Worm (Caenorhabditis elegans) whole organism, young adult: ENCODE data around the gene fbxl-5.

Experiments used
- B0336.3 ChIP-seq: fragments of 200-800 bp; sonication (Bioruptor generic); IDR thresholded peaks from 2 replicates; pipeline ENCODE4 v1.3.6; 2022; ENCODE audit warnings: missing genetic modification characterization, missing compliant biosample characterization
- C06A6.2 ChIP-seq: fragments of 200-800 bp; sonication (Bioruptor generic); conservative IDR thresholded peaks from 2 replicates; pipeline ENCODE4 v1.3.6; 2022; ENCODE audit warnings: missing genetic modification characterization, missing compliant biosample characterization
- D2030.7 ChIP-seq: fragments of 200-800 bp; sonication (Bioruptor generic); IDR thresholded peaks from 2 replicates; pipeline ENCODE4 v1.3.6; 2022; ENCODE audit warnings: missing genetic modification reagents, missing genetic modification characterization, missing compliant biosample characterization
- F49E8.2 ChIP-seq: sonication (generic microtip); optimal IDR thresholded peaks from 3 replicates; lab custom pipeline; 2017; ENCODE audit warnings: missing genetic modification characterization, mild to moderate bottlenecking, missing compliant biosample characterization, antibody characterized with exemption, moderate library complexity; ENCODE audit not compliant: insufficient read depth
- F55B11.4 ChIP-seq: sonication (generic microtip); optimal IDR thresholded peaks from 2 replicates; lab custom pipeline; 2016; ENCODE audit warnings: missing compliant biosample characterization, missing genetic modification characterization, borderline replicate concordance; ENCODE audit not compliant: insufficient read depth
- F57A8.1 ChIP-seq: fragments of 200-800 bp; sonication (Bioruptor generic); optimal IDR thresholded peaks from 2 replicates; lab custom pipeline; 2018; ENCODE audit warnings: mild to moderate bottlenecking, missing genetic modification characterization, moderate library complexity, missing compliant biosample characterization
- K12H6.12 ChIP-seq: fragments of 200-800 bp; sonication (Bioruptor generic); optimal IDR thresholded peaks from 2 replicates; lab custom pipeline; 2018; ENCODE audit warnings: mild to moderate bottlenecking, missing genetic modification characterization, missing compliant biosample characterization
- T07F8.4 ChIP-seq: sonication (generic microtip); optimal IDR thresholded peaks from 2 replicates; lab custom pipeline; 2016; ENCODE audit warnings: mild to moderate bottlenecking, missing genetic modification characterization, moderate library complexity, missing compliant biosample characterization
- Y67H2A.10 ChIP-seq: fragments of 200-800 bp; sonication (Bioruptor generic); conservative IDR thresholded peaks from 2 replicates; pipeline ENCODE4 v1.3.6; 2022; ENCODE audit warnings: missing genetic modification reagents, missing genetic modification characterization, missing compliant biosample characterization
- akir-1 ChIP-seq: fragments of 200-800 bp; sonication (Bioruptor generic); optimal IDR thresholded peaks from 2 replicates; lab custom pipeline; 2018; ENCODE audit warnings: mild to moderate bottlenecking, missing genetic modification characterization, moderate library complexity, missing compliant biosample characterization
- ama-1 ChIP-seq, 3 experiments: fragments of 150-350 bp in 1 of 3; sonication (generic microtip) in 2 of 3; optimal IDR thresholded peaks; 2 replicates each; lab custom pipeline; 2014 to 2018; ENCODE audit warnings: missing biosample characterization in 2 of 3, missing genetic modification characterization in 2 of 3, missing genetic modification reagents in 2 of 3
- aptf-3 ChIP-seq: fragments of 200-800 bp; sonication (Bioruptor generic); IDR thresholded peaks from 2 replicates; pipeline ENCODE4 v1.3.6; 2022; ENCODE audit warnings: missing genetic modification characterization, missing compliant biosample characterization
- attf-5 ChIP-seq: fragments of 200-800 bp; sonication (Bioruptor generic); optimal IDR thresholded peaks from 2 replicates; lab custom pipeline; 2018; ENCODE audit warnings: mild to moderate bottlenecking, missing genetic modification characterization, missing compliant biosample characterization
- bed-1 ChIP-seq: fragments of 200-800 bp; sonication (Bioruptor generic); IDR thresholded peaks from 2 replicates; pipeline ENCODE4 v1.3.6; 2022; ENCODE audit warnings: missing genetic modification reagents, missing genetic modification characterization, missing compliant biosample characterization
- ccch-3 ChIP-seq: fragments of 200-800 bp; sonication (Bioruptor generic); optimal IDR thresholded peaks from 2 replicates; lab custom pipeline; 2018; ENCODE audit warnings: mild to moderate bottlenecking, missing genetic modification characterization, missing compliant biosample characterization
- cebp-1 ChIP-seq, 2 experiments: fragments of 200-800 bp in 1 of 2; sonication (Bioruptor generic) in 1 of 2; sonication (generic microtip) in 1 of 2; IDR thresholded peaks in 1 of 2; optimal IDR thresholded peaks in 1 of 2; 2 replicates each; pipeline versions ENCODE4 v1.3.6 to Lab custom; 2017 to 2022; ENCODE audit warnings: missing compliant biosample characterization in 2 of 2, missing genetic modification characterization in 2 of 2, mild to moderate bottlenecking in 1 of 2, missing genetic modification reagents in 1 of 2, moderate library complexity in 1 of 2
- ceh-100 ChIP-seq: fragments of 200-800 bp; sonication (Bioruptor generic); IDR thresholded peaks from 2 replicates; pipeline ENCODE4 v1.3.6; 2022; ENCODE audit warnings: missing genetic modification reagents, missing genetic modification characterization, missing compliant biosample characterization
- ceh-58 ChIP-seq: fragments of 200-800 bp; sonication (Bioruptor generic); IDR thresholded peaks from 2 replicates; pipeline ENCODE4 v1.3.6; 2022; ENCODE audit warnings: missing genetic modification characterization, missing compliant biosample characterization
- ceh-79 ChIP-seq: sonication (generic microtip); optimal IDR thresholded peaks from 2 replicates; lab custom pipeline; 2017; ENCODE audit warnings: mild to moderate bottlenecking, missing genetic modification characterization, missing compliant biosample characterization
- egl-18 ChIP-seq: fragments of 200-800 bp; sonication (Bioruptor generic); IDR thresholded peaks from 2 replicates; pipeline ENCODE4 v1.3.6; 2022; ENCODE audit warnings: missing genetic modification reagents, missing genetic modification characterization, missing compliant biosample characterization
- gei-17 ChIP-seq: fragments of 200-800 bp; sonication (Bioruptor generic); optimal IDR thresholded peaks from 2 replicates; lab custom pipeline; 2018; ENCODE audit warnings: mild to moderate bottlenecking, missing genetic modification characterization, missing compliant biosample characterization
- lir-1 ChIP-seq: fragments of 200-800 bp; sonication (Bioruptor generic); conservative IDR thresholded peaks from 2 replicates; pipeline ENCODE4 v1.3.6; 2022; ENCODE audit warnings: missing genetic modification reagents, missing genetic modification characterization, missing compliant biosample characterization
- lsy-27 ChIP-seq: sonication (generic microtip); optimal IDR thresholded peaks from 2 replicates; lab custom pipeline; 2017; ENCODE audit warnings: missing genetic modification characterization, mild to moderate bottlenecking, missing compliant biosample characterization, antibody characterized with exemption, missing genotype, borderline replicate concordance; ENCODE audit not compliant: insufficient read depth
- mes-4 ChIP-seq: sonication (generic microtip); optimal IDR thresholded peaks from 2 replicates; lab custom pipeline; 2016; ENCODE audit warnings: missing genotype, missing genetic modification characterization, missing compliant biosample characterization
- sptf-2 ChIP-seq: fragments of 200-800 bp; sonication (Bioruptor generic); optimal IDR thresholded peaks from 2 replicates; lab custom pipeline; 2018; ENCODE audit warnings: mild to moderate bottlenecking, missing genetic modification characterization, missing compliant biosample characterization
- tbp1 ChIP-seq: fragments of 200-800 bp; sonication (Bioruptor generic); optimal IDR thresholded peaks from 2 replicates; lab custom pipeline; 2018; ENCODE audit warnings: mild to moderate bottlenecking, missing genetic modification characterization, missing compliant biosample characterization
- ztf-22 ChIP-seq: fragments of 200-800 bp; sonication (Bioruptor generic); optimal IDR thresholded peaks from 2 replicates; lab custom pipeline; 2018; ENCODE audit warnings: mild to moderate bottlenecking, missing genetic modification characterization, moderate library complexity, missing compliant biosample characterization
- ztf-25 ChIP-seq: fragments of 200-800 bp; sonication (Bioruptor generic); IDR thresholded peaks from 2 replicates; pipeline ENCODE4 v1.3.6; 2022; ENCODE audit warnings: missing genetic modification reagents, missing genetic modification characterization, missing compliant biosample characterization
- ztf-26 ChIP-seq: sonication (generic microtip); optimal IDR thresholded peaks from 2 replicates; lab custom pipeline; 2017; ENCODE audit warnings: missing genetic modification characterization, missing compliant biosample characterization
- ztf-3 ChIP-seq: fragments of 200-800 bp; sonication (Bioruptor generic); optimal IDR thresholded peaks from 2 replicates; lab custom pipeline; 2018; ENCODE audit warnings: mild to moderate bottlenecking, missing genetic modification characterization, missing compliant biosample characterization

fbxl-5 gene

DNA sequence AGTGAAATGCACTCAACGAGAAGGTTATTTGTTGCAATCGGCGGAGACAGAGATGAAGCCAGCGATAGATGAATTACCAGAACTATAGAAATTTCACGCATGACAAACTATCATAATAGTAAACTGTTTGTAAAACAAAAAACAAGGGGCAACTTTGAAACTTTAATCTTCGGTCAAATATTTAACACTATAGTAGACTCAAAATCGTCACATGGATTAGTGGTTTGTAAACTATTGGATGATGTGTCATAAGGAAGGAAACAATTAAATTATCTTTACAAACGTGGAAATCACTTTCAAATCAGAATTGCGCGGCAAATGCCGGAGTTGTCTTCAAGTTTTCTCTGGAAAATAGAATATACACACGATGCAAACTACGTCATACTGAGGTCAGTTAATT lies 25.1 kb upstream of the fbxl-5 start, which contains the start of gene ZK105.5:
TSS of gene ZK105.5 (minus strand) at position 101 of the 400 bp plus-strand sequence.
- TF ChIP-seq akir-1 (no peak), K12H6.12 (tag; lab: Kevin White, UChicago) (no peak), ceh-79 (tag; lab: Kevin White, UChicago) (no peak), lsy-27 (tag; lab: Kevin White, UChicago) (no peak), F57A8.1 (GFP tag; lab: Kevin White, UChicago) (no peak), attf-5 (GFP tag; lab: Kevin White, UChicago) (no peak), ccch-3 (no peak), gei-17 (GFP tag; lab: Kevin White, UChicago) (no peak), egl-18 (GFP tag; lab: Robert Waterston, UW) (no peak)

- TF ChIP-seq C06A6.2 (GFP tag; lab: Robert Waterston, UW) (no peak), ztf-26 (tag; lab: Kevin White, UChicago) (no peak), F49E8.2 (tag; lab: Kevin White, UChicago) (no peak), ztf-3 (GFP tag; lab: Kevin White, UChicago) (no peak), T07F8.4 (tag; lab: Kevin White, UChicago) (no peak), cebp-1 (GFP tag; IDR thresholded peaks at IDR 0.05; lab: Robert Waterston, UW) (no peak), cebp-1 (tag; optimal IDR thresholded peaks at IDR 0.05; lab: Kevin White, UChicago) (no peak), lir-1 (GFP tag; lab: Robert Waterston, UW) (no peak), ztf-25 (GFP tag; lab: Robert Waterston, UW) (no peak), sptf-2 (GFP tag; lab: Kevin White, UChicago) (no peak), ceh-58 (GFP tag; lab: Robert Waterston, UW) (no peak), aptf-3 (no peak)
These were observed 20.8 kb upstream of the fbxl-5 start, which contains the start of gene ZK105.14 for ce11 chrV:7721945-7722344. ZK105.14 (minus strand) TSS chrV:7722045.

DNA sequence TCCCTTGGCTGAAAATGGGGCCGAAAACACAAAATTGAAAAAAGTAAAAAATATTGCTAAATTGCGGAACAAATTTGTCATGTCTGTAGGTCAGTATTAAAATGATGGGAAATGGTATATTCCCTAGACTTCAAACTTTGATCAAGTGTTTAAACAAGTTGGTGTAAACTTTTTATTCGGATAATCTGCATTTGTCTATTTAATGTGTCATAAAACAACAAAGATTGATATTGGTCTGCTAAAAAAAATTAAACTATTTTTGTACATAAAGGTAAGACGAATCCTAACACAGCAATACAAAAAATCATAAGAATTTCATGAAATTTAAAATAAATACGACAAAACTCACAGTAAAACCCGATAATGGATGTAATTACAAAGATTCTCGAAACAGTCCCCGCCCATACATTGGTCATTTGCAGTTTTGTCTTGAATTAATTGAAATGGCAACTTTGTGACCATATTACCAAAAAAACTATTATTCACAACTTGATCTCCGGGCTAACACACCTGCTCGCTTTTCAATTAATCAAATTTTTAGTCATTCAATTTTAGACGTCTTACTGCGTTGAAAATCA lies 18.7 kb upstream of the fbxl-5 start, which contains the start of the genes ZK105.6 and ZK105.8:
TSS of gene ZK105.6 (minus strand) at position 101 of the 578 bp plus-strand sequence.
TSS of gene ZK105.8 (plus strand) at position 528 of the 578 bp plus-strand sequence.
- TF ChIP-seq tbp1 (GFP tag; lab: Kevin White, UChicago): no peak

- TF ChIP-seq ceh-100 (GFP tag; lab: Robert Waterston, UW) (no peak), ama-1 (optimal IDR thresholded peaks at IDR 0.05; lab: Kevin White, UChicago) (no peak), ama-1 (GFP tag; optimal IDR thresholded peaks at IDR 0.05; lab: Kevin White, UChicago) (no peak), B0336.3 (GFP tag; lab: Robert Waterston, UW) (no peak), F57A8.1 (GFP tag; lab: Kevin White, UChicago) (no peak), ztf-22 (GFP tag; lab: Kevin White, UChicago) (no peak), lsy-27 (tag; lab: Kevin White, UChicago) (no peak), K12H6.12 (tag; lab: Kevin White, UChicago) (no peak), bed-1 (no peak), Y67H2A.10 (GFP tag; lab: Robert Waterston, UW) (no peak), F55B11.4 (tag; lab: Kevin White, UChicago) (no peak), mes-4 (tag; lab: Kevin White, UChicago) (no peak), D2030.7 (GFP tag; lab: Robert Waterston, UW) (no peak)
- TF ChIP-seq, all 124 proteins: peak for 0
These were observed 16.5 kb upstream of the fbxl-5 start for ce11 chrV:7726202-7726601.
